Fruit fly (Drosophila melanogaster): ENCODE results near the gene Ipp.

DNA sequence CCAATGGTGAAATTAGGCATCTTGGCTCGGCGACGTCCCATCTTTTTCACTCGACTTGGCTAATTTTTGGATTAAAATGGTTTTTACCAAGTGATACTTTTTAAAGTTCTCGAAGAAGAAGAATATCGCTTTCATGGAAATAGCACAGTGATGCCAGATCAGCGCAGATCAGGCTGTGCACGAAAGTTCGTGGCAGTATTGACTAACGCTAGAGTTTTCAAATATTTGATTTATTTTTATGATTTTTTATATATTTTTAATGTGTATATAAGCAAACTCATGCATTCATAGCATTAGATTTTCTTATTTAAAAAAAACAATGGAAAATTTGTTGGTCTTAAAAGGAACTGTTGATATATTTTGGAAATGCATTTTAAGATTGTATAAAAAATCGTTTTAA lies 7.6 kb upstream of the Ipp start, which contains the start of gene CG9926:
- no peak for TF ChIP-seq usp (GFP tag; optimal IDR thresholded peaks at IDR 0.05)
- no peak for TF ChIP-seq EcR (GFP tag; optimal IDR thresholded peaks at IDR 0.05)
